Worm (Caenorhabditis elegans) whole organism, L3 larva: ENCODE results near the gene F53F4.18.
A peak's percentile ranks its signal among the peaks of the same experiment; 100 is the strongest.

Experiments used
- R02D3.7 ChIP-seq: fragments of 150-350 bp; optimal IDR thresholded peaks from 2 replicates; lab custom pipeline; 2014; ENCODE audit warnings: missing biosample characterization, missing genetic modification characterization
- aly-2 ChIP-seq: fragments of 150-350 bp; optimal IDR thresholded peaks from 2 replicates; lab custom pipeline; 2014; ENCODE audit warnings: missing biosample characterization, missing genetic modification characterization
- ama-1 ChIP-seq: fragments of 150-350 bp; optimal IDR thresholded peaks from 2 replicates; lab custom pipeline; 2018
- ceh-16 ChIP-seq: sonication (generic microtip); optimal IDR thresholded peaks from 2 replicates; lab custom pipeline; 2017; ENCODE audit warnings: missing biosample characterization, missing genetic modification characterization
- ceh-28 ChIP-seq: fragments of 150-350 bp; optimal IDR thresholded peaks from 2 replicates; lab custom pipeline; 2014; ENCODE audit warnings: missing biosample characterization, missing genetic modification reagents, missing genetic modification characterization
- ceh-9 ChIP-seq: sonication (generic microtip); optimal IDR thresholded peaks from 2 replicates; lab custom pipeline; 2018; ENCODE audit warnings: missing biosample characterization, missing genetic modification characterization
- daf-12 ChIP-seq: fragments of 150-350 bp; optimal IDR thresholded peaks from 2 replicates; lab custom pipeline; 2014; ENCODE audit warnings: missing biosample characterization, missing genetic modification reagents, missing genetic modification characterization
- egl-5 ChIP-seq: fragments of 150-350 bp; optimal IDR thresholded peaks from 2 replicates; lab custom pipeline; 2017; ENCODE audit warnings: missing biosample characterization, missing genetic modification reagents, missing genetic modification characterization, inconsistent platforms
- elt-2 ChIP-seq: sonication (generic microtip); optimal IDR thresholded peaks from 2 replicates; lab custom pipeline; 2016; ENCODE audit warnings: missing genetic modification reagents, mild to moderate bottlenecking, missing genetic modification characterization, missing compliant biosample characterization
- elt-3 ChIP-seq, 3 experiments: fragments of 150-350 bp in 1 of 3; sonication (generic microtip) in 2 of 3; optimal IDR thresholded peaks; 2 replicates in 2 of 3; 4 replicates in 1 of 3; lab custom pipeline; 2014 to 2017; ENCODE audit warnings: missing biosample characterization in 3 of 3, missing genetic modification characterization in 3 of 3
- eor-1 ChIP-seq, 2 experiments: fragments of 150-350 bp; optimal IDR thresholded peaks; 2 replicates each; lab custom pipeline; 2014 to 2018; ENCODE audit warnings: missing biosample characterization in 2 of 2, missing genetic modification characterization in 2 of 2
- fkh-10 ChIP-seq: sonication (generic microtip); optimal IDR thresholded peaks from 2 replicates; lab custom pipeline; 2017; ENCODE audit warnings: missing biosample characterization, missing genetic modification reagents, missing genetic modification characterization
- fkh-2 ChIP-seq: fragments of 150-350 bp; optimal IDR thresholded peaks from 2 replicates; lab custom pipeline; 2014; ENCODE audit warnings: missing biosample characterization, missing genetic modification reagents, missing genetic modification characterization
- fos-1 ChIP-seq: fragments of 150-350 bp; optimal IDR thresholded peaks from 2 replicates; lab custom pipeline; 2014; ENCODE audit warnings: missing biosample characterization, missing genetic modification characterization
- hmg-11 ChIP-seq: sonication (generic microtip); optimal IDR thresholded peaks from 2 replicates; lab custom pipeline; 2016; ENCODE audit warnings: missing genetic modification characterization, missing compliant biosample characterization
- jun-1 ChIP-seq: fragments of 150-350 bp; optimal IDR thresholded peaks from 2 replicates; lab custom pipeline; 2014; ENCODE audit warnings: missing biosample characterization, missing genetic modification reagents, missing genetic modification characterization
- lin-15B ChIP-seq: fragments of 150-350 bp; optimal IDR thresholded peaks from 2 replicates; lab custom pipeline; 2014; ENCODE audit warnings: missing biosample characterization, missing genetic modification characterization
- lin-39 ChIP-seq: fragments of 150-350 bp; optimal IDR thresholded peaks from 2 replicates; lab custom pipeline; 2018; ENCODE audit warnings: missing biosample characterization, missing genetic modification reagents, missing genetic modification characterization
- lsy-12 ChIP-seq: sonication (generic microtip); optimal IDR thresholded peaks from 2 replicates; lab custom pipeline; 2016; ENCODE audit warnings: mild to moderate bottlenecking, missing genetic modification characterization, missing compliant biosample characterization
- mdl-1 ChIP-seq: fragments of 150-350 bp; optimal IDR thresholded peaks from 2 replicates; lab custom pipeline; 2014; ENCODE audit warnings: missing biosample characterization, missing genetic modification characterization
- mml-1 ChIP-seq: fragments of 150-350 bp; sonication (generic microtip); optimal IDR thresholded peaks from 3 replicates; lab custom pipeline; 2014; ENCODE audit warnings: missing biosample characterization, missing genetic modification characterization
- nfya-1 ChIP-seq: sonication (generic microtip); optimal IDR thresholded peaks from 2 replicates; lab custom pipeline; 2017; ENCODE audit warnings: missing genetic modification characterization, mild to moderate bottlenecking, missing compliant biosample characterization, antibody characterized with exemption, moderate library complexity; ENCODE audit not compliant: insufficient read depth
- nhr-11 ChIP-seq: fragments of 150-350 bp; optimal IDR thresholded peaks from 2 replicates; lab custom pipeline; 2014; ENCODE audit warnings: missing biosample characterization, missing genetic modification characterization
- nhr-23 ChIP-seq: fragments of 150-350 bp; optimal IDR thresholded peaks from 2 replicates; lab custom pipeline; 2014; ENCODE audit warnings: missing biosample characterization, missing genetic modification reagents, missing genetic modification characterization
- nhr-237 ChIP-seq: fragments of 150-350 bp; optimal IDR thresholded peaks from 2 replicates; lab custom pipeline; 2014; ENCODE audit warnings: missing biosample characterization, missing genetic modification characterization
- nhr-25 ChIP-seq: sonication (generic microtip); optimal IDR thresholded peaks from 2 replicates; lab custom pipeline; 2017; ENCODE audit warnings: missing biosample characterization, missing genetic modification characterization
- nhr-43 ChIP-seq: sonication (generic microtip); optimal IDR thresholded peaks from 2 replicates; lab custom pipeline; 2016; ENCODE audit warnings: mild to moderate bottlenecking, missing genetic modification characterization, missing compliant biosample characterization; ENCODE audit not compliant: poor library complexity, severe bottlenecking
- nhr-76 ChIP-seq: fragments of 150-350 bp; sonication (generic microtip); optimal IDR thresholded peaks from 5 replicates; lab custom pipeline; 2014; ENCODE audit warnings: missing biosample characterization, missing genetic modification characterization
- nhr-77 ChIP-seq: fragments of 150-350 bp; optimal IDR thresholded peaks from 2 replicates; lab custom pipeline; 2014; ENCODE audit warnings: missing biosample characterization, missing genetic modification characterization
- pha-4 ChIP-seq: fragments of 150-350 bp; optimal IDR thresholded peaks from 2 replicates; lab custom pipeline; 2014; ENCODE audit warnings: missing biosample characterization, missing genetic modification reagents, missing genetic modification characterization
- pqm-1 ChIP-seq: fragments of 150-350 bp; optimal IDR thresholded peaks from 2 replicates; lab custom pipeline; 2017; ENCODE audit warnings: missing biosample characterization, missing genetic modification characterization, inconsistent platforms
- sea-2 ChIP-seq: fragments of 150-350 bp; sonication (generic microtip); optimal IDR thresholded peaks from 4 replicates; lab custom pipeline; 2014; ENCODE audit warnings: missing biosample characterization, missing genetic modification reagents, missing genetic modification characterization
- skn-1 ChIP-seq: fragments of 150-350 bp; optimal IDR thresholded peaks from 2 replicates; lab custom pipeline; 2014; ENCODE audit warnings: missing biosample characterization, missing genetic modification characterization
- snpc-4 ChIP-seq: fragments of 150-350 bp; optimal IDR thresholded peaks from 2 replicates; lab custom pipeline; 2014; ENCODE audit warnings: missing biosample characterization, missing genetic modification characterization
- tbx-2 ChIP-seq: sonication (generic microtip); optimal IDR thresholded peaks from 2 replicates; lab custom pipeline; 2016; ENCODE audit warnings: mild to moderate bottlenecking, missing genetic modification characterization, missing compliant biosample characterization
- unc-62 ChIP-seq: fragments of 150-350 bp; sonication (generic microtip); optimal IDR thresholded peaks from 4 replicates; lab custom pipeline; 2014; ENCODE audit warnings: missing biosample characterization, missing genetic modification reagents, missing genetic modification characterization

The F53F4.18 gene

ce11 chrV:13589494-13590176 lies at the start of gene F53F4.18, which contains the start of gene F53F4.2:
Gene F53F4.18, plus strand, starts transcription at chrV:13590126.
Gene F53F4.2, minus strand, starts transcription at chrV:13589594.
- TF ChIP-seq pha-4 (no peak), daf-12 (tag; lab: Kevin White, UChicago) (no peak), ceh-16 (tag; lab: Kevin White, UChicago) (no peak), fkh-10 (GFP tag; lab: Kevin White, UChicago) (no peak), snpc-4 (tag; lab: Kevin White, UChicago) (no peak), mdl-1 (tag; lab: Kevin White, UChicago) (no peak), fos-1 (tag; lab: Kevin White, UChicago) (no peak), nhr-77 (tag; lab: Kevin White, UChicago) (no peak), nhr-11 (no peak), jun-1 (tag; lab: Kevin White, UChicago) (no peak), sea-2 (GFP tag; lab: Kevin White, UChicago) (no peak), tbx-2 (tag; lab: Kevin White, UChicago) (no peak), aly-2 (tag; lab: Kevin White, UChicago) (no peak), nfya-1 (no peak), elt-3 (tag; optimal IDR thresholded peaks at IDR 0.05; lab: Kevin White, UChicago) (no peak), R02D3.7 (no peak)
- TF ChIP-seq, all 47 proteins: peak for 0

DNA sequence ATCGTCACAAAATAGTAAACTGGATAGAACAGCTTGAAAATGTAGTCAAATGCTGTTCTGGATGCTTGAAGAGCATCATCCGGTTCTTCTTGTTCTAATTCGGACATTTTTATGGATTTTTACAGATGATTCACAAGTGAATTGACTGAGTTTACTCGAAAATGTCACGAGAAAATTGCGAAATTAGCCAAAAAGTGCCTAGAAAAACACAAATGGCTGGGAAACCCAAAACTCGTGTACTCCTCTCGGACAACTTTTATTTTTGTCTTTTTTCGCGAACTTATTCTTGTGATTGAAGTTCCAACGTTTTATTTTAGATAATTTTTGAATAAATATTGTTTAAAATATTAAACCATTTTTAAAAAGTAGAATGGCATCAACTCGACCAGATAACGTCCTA lies 38.3 kb upstream of the F53F4.18 start, which contains the start of the genes C56A3.4 and C56A3.5:
Gene C56A3.4, minus strand, starts transcription at position 154 of the 400 bp plus-strand sequence.
Gene C56A3.5, plus strand, starts transcription at position 367 of the 400 bp plus-strand sequence.
- TF ChIP-seq snpc-4 (tag; lab: Kevin White, UChicago) (peak; percentile 8), pha-4 (peak; percentile 40), lin-15B (tag; lab: Kevin White, UChicago) (peak; percentile 82), R02D3.7 (no peak), nhr-43 (tag; lab: Kevin White, UChicago) (peak; percentile 59), fkh-10 (GFP tag; lab: Kevin White, UChicago) (no peak), sea-2 (GFP tag; lab: Kevin White, UChicago) (no peak), nhr-23 (tag; lab: Kevin White, UChicago) (peak; percentile 41), unc-62 (GFP tag; lab: Kevin White, UChicago) (no peak), jun-1 (tag; lab: Kevin White, UChicago) (peak; percentile 23), ceh-9 (no peak), hmg-11 (peak; percentile 63), nfya-1 (peak; percentile 49), elt-2 (peak; percentile 22)

DNA sequence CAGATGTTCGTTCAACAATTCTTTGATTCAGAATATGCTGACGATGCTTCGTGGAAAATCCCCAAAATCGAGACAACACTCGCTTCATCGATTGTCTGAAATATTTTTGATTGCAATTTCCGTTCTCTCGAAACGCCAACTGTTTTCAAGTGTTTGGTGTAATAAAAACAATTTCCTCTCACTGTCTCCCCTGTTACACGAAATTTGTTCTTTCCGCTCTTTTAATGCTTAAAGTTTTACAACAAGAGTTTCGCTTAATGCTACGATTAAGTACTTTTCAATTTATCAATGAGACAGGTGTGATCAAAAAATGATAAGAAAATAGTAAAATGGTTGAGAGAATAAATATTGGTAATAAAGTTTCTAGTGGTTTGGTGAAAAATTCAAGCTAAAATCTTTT lies 33.6 kb upstream of the F53F4.18 start, which contains the start of gene C56A3.6:
Gene C56A3.6, minus strand, starts transcription at position 101 of the 400 bp plus-strand sequence.
- TF ChIP-seq fos-1 (tag; lab: Kevin White, UChicago) = no peak
- TF ChIP-seq aly-2 (tag; lab: Kevin White, UChicago) = no peak
- TF ChIP-seq mml-1 (tag; lab: Kevin White, UChicago) = no peak
- no peak for TF ChIP-seq eor-1 (tag; optimal IDR thresholded peaks at IDR 0.05; lab: Kevin White, UChicago)
- TF ChIP-seq nhr-11 = no peak
- TF ChIP-seq elt-2 = no peak
- no peak for TF ChIP-seq nhr-43 (tag; lab: Kevin White, UChicago)
- no peak for TF ChIP-seq skn-1
- no peak for TF ChIP-seq pha-4
- TF ChIP-seq nhr-237 = no peak
- TF ChIP-seq unc-62 (GFP tag; lab: Kevin White, UChicago) = no peak
- TF ChIP-seq nhr-23 (tag; lab: Kevin White, UChicago) = no peak
- no peak for TF ChIP-seq hmg-11
- TF ChIP-seq fkh-10 (GFP tag; lab: Kevin White, UChicago) = no peak

- TF ChIP-seq R02D3.7 (peak; percentile 64), mdl-1 (tag; lab: Kevin White, UChicago) (no peak), ama-1 (lab: Kevin White, UChicago) (no peak), tbx-2 (tag; lab: Kevin White, UChicago) (peak; percentile 8), fkh-2 (tag; lab: Kevin White, UChicago) (no peak), egl-5 (tag; lab: Kevin White, UChicago) (peak; percentile 63), lin-15B (tag; lab: Kevin White, UChicago) (peak; percentile 82), nhr-25 (tag; lab: Kevin White, UChicago) (peak; percentile 40), pha-4 (peak; percentile 83), lin-39 (tag; lab: Kevin White, UChicago) (peak; percentile 70), nfya-1 (peak; percentile 68), pqm-1 (peak; percentile 92), jun-1 (tag; lab: Kevin White, UChicago) (peak; percentile 89), lsy-12 (tag; lab: Kevin White, UChicago) (peak; percentile 72), nhr-43 (tag; lab: Kevin White, UChicago) (peak; percentile 91), nhr-76 (tag; lab: Kevin White, UChicago) (no peak), fkh-10 (GFP tag; lab: Kevin White, UChicago) (peak; percentile 51), nhr-23 (tag; lab: Kevin White, UChicago) (peak; percentile 76), unc-62 (GFP tag; lab: Kevin White, UChicago) (no peak), ceh-28 (tag; lab: Kevin White, UChicago) (peak; percentile 70), hmg-11 (peak; percentile 52), elt-2 (peak; percentile 92), skn-1 (peak; percentile 31), snpc-4 (tag; lab: Kevin White, UChicago) (peak; percentile 24)
Observed at ce11 chrV:13556746-13557145, 33.2 kb upstream of the F53F4.18 start, which contains the start of gene cav-2. Gene cav-2, plus strand, starts transcription at chrV:13557104.
